Worm (Caenorhabditis elegans) whole organism, L3 larva: ENCODE measurements around the gene pha-4.

Experiments used
- R02D3.7 ChIP-seq: fragments of 150-350 bp; optimal IDR thresholded peaks from 2 replicates; lab custom pipeline; 2014; ENCODE audit warnings: missing biosample characterization, missing genetic modification characterization
- ama-1 ChIP-seq: fragments of 150-350 bp; optimal IDR thresholded peaks from 2 replicates; lab custom pipeline; 2018
- ceh-28 ChIP-seq: fragments of 150-350 bp; optimal IDR thresholded peaks from 2 replicates; lab custom pipeline; 2014; ENCODE audit warnings: missing biosample characterization, missing genetic modification reagents, missing genetic modification characterization
- daf-12 ChIP-seq: fragments of 150-350 bp; optimal IDR thresholded peaks from 2 replicates; lab custom pipeline; 2014; ENCODE audit warnings: missing biosample characterization, missing genetic modification reagents, missing genetic modification characterization
- egl-27 ChIP-seq: sonication (generic microtip); optimal IDR thresholded peaks from 4 replicates; lab custom pipeline; 2017; ENCODE audit warnings: missing biosample characterization, missing genetic modification reagents, missing genetic modification characterization
- egl-5 ChIP-seq: fragments of 150-350 bp; optimal IDR thresholded peaks from 2 replicates; lab custom pipeline; 2017; ENCODE audit warnings: missing biosample characterization, missing genetic modification reagents, missing genetic modification characterization, inconsistent platforms
- elt-2 ChIP-seq: sonication (generic microtip); optimal IDR thresholded peaks from 2 replicates; lab custom pipeline; 2016; ENCODE audit warnings: missing genetic modification reagents, mild to moderate bottlenecking, missing genetic modification characterization, missing compliant biosample characterization
- elt-3 ChIP-seq, 3 experiments: fragments of 150-350 bp in 1 of 3; sonication (generic microtip) in 2 of 3; optimal IDR thresholded peaks; 2 replicates in 2 of 3; 4 replicates in 1 of 3; lab custom pipeline; 2014 to 2017; ENCODE audit warnings: missing biosample characterization in 3 of 3, missing genetic modification characterization in 3 of 3
- eor-1 ChIP-seq, 2 experiments: fragments of 150-350 bp; optimal IDR thresholded peaks; 2 replicates each; lab custom pipeline; 2014 to 2018; ENCODE audit warnings: missing biosample characterization in 2 of 2, missing genetic modification characterization in 2 of 2
- fkh-10 ChIP-seq: sonication (generic microtip); optimal IDR thresholded peaks from 2 replicates; lab custom pipeline; 2017; ENCODE audit warnings: missing biosample characterization, missing genetic modification reagents, missing genetic modification characterization
- fkh-2 ChIP-seq: fragments of 150-350 bp; optimal IDR thresholded peaks from 2 replicates; lab custom pipeline; 2014; ENCODE audit warnings: missing biosample characterization, missing genetic modification reagents, missing genetic modification characterization
- hmg-11 ChIP-seq: sonication (generic microtip); optimal IDR thresholded peaks from 2 replicates; lab custom pipeline; 2016; ENCODE audit warnings: missing genetic modification characterization, missing compliant biosample characterization
- jun-1 ChIP-seq: fragments of 150-350 bp; optimal IDR thresholded peaks from 2 replicates; lab custom pipeline; 2014; ENCODE audit warnings: missing biosample characterization, missing genetic modification reagents, missing genetic modification characterization
- lin-15B ChIP-seq: fragments of 150-350 bp; optimal IDR thresholded peaks from 2 replicates; lab custom pipeline; 2014; ENCODE audit warnings: missing biosample characterization, missing genetic modification characterization
- lin-39 ChIP-seq: fragments of 150-350 bp; optimal IDR thresholded peaks from 2 replicates; lab custom pipeline; 2018; ENCODE audit warnings: missing biosample characterization, missing genetic modification reagents, missing genetic modification characterization
- mdl-1 ChIP-seq: fragments of 150-350 bp; optimal IDR thresholded peaks from 2 replicates; lab custom pipeline; 2014; ENCODE audit warnings: missing biosample characterization, missing genetic modification characterization
- mml-1 ChIP-seq: fragments of 150-350 bp; sonication (generic microtip); optimal IDR thresholded peaks from 3 replicates; lab custom pipeline; 2014; ENCODE audit warnings: missing biosample characterization, missing genetic modification characterization
- nfya-1 ChIP-seq: sonication (generic microtip); optimal IDR thresholded peaks from 2 replicates; lab custom pipeline; 2017; ENCODE audit warnings: missing genetic modification characterization, mild to moderate bottlenecking, missing compliant biosample characterization, antibody characterized with exemption, moderate library complexity; ENCODE audit not compliant: insufficient read depth
- nhr-12 ChIP-seq: fragments of 150-350 bp; optimal IDR thresholded peaks from 2 replicates; lab custom pipeline; 2014; ENCODE audit warnings: missing biosample characterization, missing genetic modification characterization
- nhr-23 ChIP-seq: fragments of 150-350 bp; optimal IDR thresholded peaks from 2 replicates; lab custom pipeline; 2014; ENCODE audit warnings: missing biosample characterization, missing genetic modification reagents, missing genetic modification characterization
- nhr-237 ChIP-seq: fragments of 150-350 bp; optimal IDR thresholded peaks from 2 replicates; lab custom pipeline; 2014; ENCODE audit warnings: missing biosample characterization, missing genetic modification characterization
- nhr-25 ChIP-seq: sonication (generic microtip); optimal IDR thresholded peaks from 2 replicates; lab custom pipeline; 2017; ENCODE audit warnings: missing biosample characterization, missing genetic modification characterization
- nhr-28 ChIP-seq: fragments of 150-350 bp; optimal IDR thresholded peaks from 2 replicates; lab custom pipeline; 2014; ENCODE audit warnings: missing biosample characterization, missing genetic modification characterization
- nhr-43 ChIP-seq: sonication (generic microtip); optimal IDR thresholded peaks from 2 replicates; lab custom pipeline; 2016; ENCODE audit warnings: mild to moderate bottlenecking, missing genetic modification characterization, missing compliant biosample characterization; ENCODE audit not compliant: poor library complexity, severe bottlenecking
- nhr-76 ChIP-seq: fragments of 150-350 bp; sonication (generic microtip); optimal IDR thresholded peaks from 5 replicates; lab custom pipeline; 2014; ENCODE audit warnings: missing biosample characterization, missing genetic modification characterization
- pha-4 ChIP-seq: fragments of 150-350 bp; optimal IDR thresholded peaks from 2 replicates; lab custom pipeline; 2014; ENCODE audit warnings: missing biosample characterization, missing genetic modification reagents, missing genetic modification characterization
- pqm-1 ChIP-seq: fragments of 150-350 bp; optimal IDR thresholded peaks from 2 replicates; lab custom pipeline; 2017; ENCODE audit warnings: missing biosample characterization, missing genetic modification characterization, inconsistent platforms
- sea-2 ChIP-seq: fragments of 150-350 bp; sonication (generic microtip); optimal IDR thresholded peaks from 4 replicates; lab custom pipeline; 2014; ENCODE audit warnings: missing biosample characterization, missing genetic modification reagents, missing genetic modification characterization
- skn-1 ChIP-seq: fragments of 150-350 bp; optimal IDR thresholded peaks from 2 replicates; lab custom pipeline; 2014; ENCODE audit warnings: missing biosample characterization, missing genetic modification characterization
- snpc-4 ChIP-seq: fragments of 150-350 bp; optimal IDR thresholded peaks from 2 replicates; lab custom pipeline; 2014; ENCODE audit warnings: missing biosample characterization, missing genetic modification characterization
- tbx-2 ChIP-seq: sonication (generic microtip); optimal IDR thresholded peaks from 2 replicates; lab custom pipeline; 2016; ENCODE audit warnings: mild to moderate bottlenecking, missing genetic modification characterization, missing compliant biosample characterization
- unc-39 ChIP-seq: sonication (generic microtip); optimal IDR thresholded peaks from 4 replicates; lab custom pipeline; 2017; ENCODE audit warnings: missing biosample characterization, missing genetic modification characterization
- unc-62 ChIP-seq: fragments of 150-350 bp; sonication (generic microtip); optimal IDR thresholded peaks from 4 replicates; lab custom pipeline; 2014; ENCODE audit warnings: missing biosample characterization, missing genetic modification reagents, missing genetic modification characterization
- zag-1 ChIP-seq: fragments of 150-350 bp; optimal IDR thresholded peaks from 2 replicates; lab custom pipeline; 2014; ENCODE audit warnings: missing biosample characterization, missing genetic modification characterization
- ztf-11 ChIP-seq: fragments of 150-350 bp; optimal IDR thresholded peaks from 2 replicates; lab custom pipeline; 2014; ENCODE audit warnings: missing biosample characterization, missing genetic modification characterization
- ztf-4 ChIP-seq: fragments of 150-350 bp; optimal IDR thresholded peaks from 2 replicates; lab custom pipeline; 2014; ENCODE audit warnings: missing biosample characterization, missing genetic modification characterization

pha-4 gene

DNA sequence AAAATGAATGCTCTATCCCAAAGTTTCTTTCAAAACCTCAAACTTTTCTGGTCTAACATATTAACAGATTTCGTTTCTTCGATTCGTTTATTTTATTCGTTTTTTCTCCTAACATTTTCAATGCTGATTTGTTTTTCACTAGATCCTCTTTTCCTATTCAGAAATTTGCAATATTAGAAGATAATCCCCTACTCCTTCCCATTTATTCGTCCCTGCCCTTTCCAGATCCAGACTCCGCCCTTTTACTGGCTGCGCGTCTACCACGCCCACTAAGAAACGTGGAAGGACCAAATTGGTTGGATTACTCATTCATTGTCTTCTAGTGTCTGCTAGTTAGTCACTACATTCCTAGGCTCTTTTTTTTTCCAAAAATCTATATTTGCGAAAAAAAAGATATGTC is 30.9 kb upstream of the pha-4 start, which contains the start of gene Y44A6C.2:
TSS of gene Y44A6C.2 (plus strand) at position 301 of the 400 bp plus-strand sequence.
- TF ChIP-seq jun-1 (tag; lab: Kevin White, UChicago) = no peak
- no peak for TF ChIP-seq skn-1
- TF ChIP-seq eor-1 (tag; optimal IDR thresholded peaks at IDR 0.05; lab: Kevin White, UChicago) = no peak
- no peak for TF ChIP-seq nhr-25 (tag; lab: Kevin White, UChicago)
- no peak for TF ChIP-seq elt-2 (tag; lab: Kevin White, UChicago)
- TF ChIP-seq snpc-4 (tag; lab: Kevin White, UChicago) = no peak
- TF ChIP-seq sea-2 (GFP tag; lab: Kevin White, UChicago) = no peak
- TF ChIP-seq nfya-1 = no peak
- TF ChIP-seq nhr-12 = no peak
- TF ChIP-seq nhr-23 (tag; lab: Kevin White, UChicago) = no peak
- TF ChIP-seq fkh-2 (tag; lab: Kevin White, UChicago) = no peak
- TF ChIP-seq zag-1 (tag; lab: Kevin White, UChicago) = no peak

DNA sequence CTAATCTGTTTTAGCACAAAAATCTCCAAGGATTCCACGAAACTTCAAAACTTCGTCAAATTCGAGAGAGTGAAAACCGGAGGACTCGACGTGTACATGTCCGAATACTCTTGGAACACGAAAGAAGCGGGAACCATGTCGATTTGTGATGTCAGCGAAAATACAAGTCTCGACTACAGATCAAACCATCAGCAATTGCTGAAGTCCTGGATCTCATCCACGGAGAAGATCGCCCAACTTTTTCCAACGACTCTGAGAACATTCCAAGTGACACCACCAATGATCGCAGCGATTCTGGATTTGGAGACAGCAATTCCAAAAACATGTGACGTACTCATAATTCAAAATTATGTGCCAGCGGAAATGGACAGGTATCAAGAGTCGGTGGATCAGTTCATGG is 30.4 kb upstream of the pha-4 start:
- TF ChIP-seq unc-39 (tag; lab: Kevin White, UChicago) = no peak
- no peak for TF ChIP-seq ztf-4
- no peak for TF ChIP-seq unc-62
- TF ChIP-seq nhr-25 (tag; lab: Kevin White, UChicago) = no peak
- no peak for TF ChIP-seq tbx-2 (tag; lab: Kevin White, UChicago)
- no peak for TF ChIP-seq nhr-28 (tag; lab: Kevin White, UChicago)
- TF ChIP-seq hmg-11 = no peak
- no peak for TF ChIP-seq daf-12
- no peak for TF ChIP-seq ztf-11 (tag; lab: Kevin White, UChicago)
- TF ChIP-seq nhr-43 (tag; lab: Kevin White, UChicago) = no peak
- TF ChIP-seq egl-27 (tag; lab: Kevin White, UChicago) = no peak
- TF ChIP-seq elt-3 (tag; optimal IDR thresholded peaks at IDR 0.05; lab: Kevin White, UChicago) = no peak
- TF ChIP-seq sea-2 (GFP tag; lab: Kevin White, UChicago) = no peak
- no peak for TF ChIP-seq fkh-2 (tag; lab: Kevin White, UChicago)
- no peak for TF ChIP-seq nhr-237 (tag; lab: Kevin White, UChicago)
- no peak for TF ChIP-seq nfya-1

DNA sequence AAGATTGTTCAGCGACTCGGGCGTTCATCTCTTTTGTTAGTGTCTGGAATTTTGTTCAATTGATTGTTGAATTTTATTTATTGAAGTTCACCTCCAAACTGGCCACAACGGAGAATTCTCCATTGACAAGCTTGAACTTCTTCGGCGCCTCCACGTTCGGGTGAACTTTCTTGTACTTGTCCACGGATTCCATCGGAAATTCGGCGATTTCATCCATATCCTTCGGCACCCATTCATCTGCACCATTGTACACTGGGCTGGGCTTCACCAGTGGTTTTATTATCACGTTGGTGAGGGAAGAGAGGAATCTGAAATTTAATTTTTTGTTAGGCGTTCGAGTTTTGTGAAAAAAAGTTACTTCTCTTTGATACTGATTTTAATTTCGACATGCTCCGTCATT is 25.4 kb upstream of the pha-4 start:
- TF ChIP-seq unc-39 (tag; lab: Kevin White, UChicago) = no peak
- no peak for TF ChIP-seq daf-12
- no peak for TF ChIP-seq unc-62
- no peak for TF ChIP-seq ceh-28

DNA sequence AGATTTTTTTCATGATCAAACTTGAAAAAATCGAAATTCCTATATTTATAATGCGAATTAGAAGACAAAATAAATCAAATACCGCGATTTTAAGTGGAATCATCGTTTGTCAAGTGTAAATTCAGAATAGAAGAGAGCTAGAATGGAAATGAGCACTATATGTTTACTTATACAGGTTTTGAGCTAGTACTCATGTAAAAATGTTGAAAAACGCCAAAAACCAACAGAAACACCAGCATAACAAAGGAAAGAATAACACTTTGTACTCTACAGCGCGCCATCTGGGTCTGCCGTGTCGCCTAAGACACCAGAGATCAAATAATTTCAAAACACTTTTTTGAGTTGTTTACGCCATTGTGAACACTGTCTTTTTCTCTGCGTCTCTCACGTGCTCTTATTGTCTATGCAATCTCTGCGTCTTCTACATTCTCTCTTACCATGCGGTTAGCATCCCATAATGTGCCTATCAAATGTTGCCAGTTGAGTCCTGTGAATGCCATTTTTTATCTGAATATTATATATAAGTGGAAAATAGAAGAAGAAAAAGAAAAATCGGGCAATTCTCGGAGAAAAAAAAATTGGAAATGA is 24.0 kb upstream of the pha-4 start, which contains the start of gene ipla-3:
TSS of gene ipla-3 (minus strand) at position 510 of the 588 bp plus-strand sequence.
- TF ChIP-seq lin-39 = peak; percentile 38
- no peak for TF ChIP-seq ama-1
- TF ChIP-seq snpc-4 (tag; lab: Kevin White, UChicago) = peak; percentile 53
- TF ChIP-seq nhr-76 = no peak
- peak; percentile 12 for TF ChIP-seq lin-15B (tag; lab: Kevin White, UChicago)
- no peak for TF ChIP-seq R02D3.7 (tag; lab: Kevin White, UChicago)
- TF ChIP-seq sea-2 (GFP tag; lab: Kevin White, UChicago) = no peak
- TF ChIP-seq fkh-10 (GFP tag; lab: Kevin White, UChicago) = peak; percentile 47
- TF ChIP-seq elt-2 (tag; lab: Kevin White, UChicago) = peak; percentile 89
- peak; percentile 34 for TF ChIP-seq nhr-23 (tag; lab: Kevin White, UChicago)
- peak; percentile 97 for TF ChIP-seq pha-4 (tag; lab: Kevin White, UChicago)
- TF ChIP-seq hmg-11 = peak; percentile 61
- TF ChIP-seq jun-1 (tag; lab: Kevin White, UChicago) = peak; percentile 71
- no peak for TF ChIP-seq mml-1 (tag; lab: Kevin White, UChicago)
- peak; percentile 70 for TF ChIP-seq ceh-28
- TF ChIP-seq pqm-1 (tag; lab: Kevin White, UChicago) = peak; percentile 97
- TF ChIP-seq mdl-1 = peak; percentile 76
- peak; percentile 68 for TF ChIP-seq nfya-1
- TF ChIP-seq egl-5 (tag; lab: Kevin White, UChicago) = peak; percentile 96
